Fruit fly (Drosophila melanogaster) whole organism, embryonic: ENCODE results near the gene CG33703.

Experiments
- CG10209 ChIP-seq: fragments of 200-800 bp; sonication (Bioruptor generic); optimal IDR thresholded peaks from 3 replicates; lab custom pipeline; 2017; ENCODE audit warnings: missing biosample characterization, mild to moderate bottlenecking, missing genetic modification characterization, missing genetic modification reagents
- CG10543 ChIP-seq: fragments of 200-800 bp; sonication (Bioruptor generic); optimal IDR thresholded peaks from 3 replicates; lab custom pipeline; 2017; ENCODE audit warnings: missing biosample characterization, mild to moderate bottlenecking, missing genetic modification characterization, moderate library complexity
- CG11696 ChIP-seq: fragments of 200-800 bp; sonication (Bioruptor generic); IDR thresholded peaks from 2 replicates; pipeline ENCODE4 v1.3.6; 2022; ENCODE audit warnings: missing biosample characterization, missing genetic modification characterization
- CG12744 ChIP-seq: fragments of 200-800 bp; sonication (Bioruptor generic); optimal IDR thresholded peaks from 2 replicates; lab custom pipeline; 2016; ENCODE audit warnings: missing biosample characterization, missing genetic modification characterization
- CG12769 ChIP-seq: fragments of 200-800 bp; sonication (Bioruptor generic); optimal IDR thresholded peaks from 2 replicates; lab custom pipeline; 2019; ENCODE audit warnings: missing biosample characterization, mild to moderate bottlenecking, missing genetic modification characterization, moderate library complexity
- CG17328 ChIP-seq: fragments of 200-800 bp; sonication (Bioruptor generic); IDR thresholded peaks from 2 replicates; pipeline ENCODE4 v1.3.6; 2022; ENCODE audit warnings: missing biosample characterization, missing genetic modification characterization
- CG17568 ChIP-seq: fragments of 200-800 bp; sonication (Bioruptor generic); optimal IDR thresholded peaks from 2 replicates; lab custom pipeline; 2018; ENCODE audit warnings: missing biosample characterization, mild to moderate bottlenecking, missing genetic modification characterization, moderate library complexity
- CG18262 ChIP-seq: fragments of 200-800 bp; optimal IDR thresholded peaks from 3 replicates; lab custom pipeline; 2019; ENCODE audit warnings: missing biosample characterization, mild to moderate bottlenecking, missing genetic modification characterization, moderate library complexity
- CG1832 ChIP-seq: fragments of 200-800 bp; sonication (Bioruptor generic); optimal IDR thresholded peaks from 2 replicates; lab custom pipeline; 2017; ENCODE audit warnings: missing biosample characterization, mild to moderate bottlenecking, missing genetic modification characterization, inconsistent platforms
- CG3281 ChIP-seq: fragments of 200-800 bp; sonication (Bioruptor generic); optimal IDR thresholded peaks from 3 replicates; lab custom pipeline; 2017; ENCODE audit warnings: missing biosample characterization, mild to moderate bottlenecking, missing genetic modification characterization
- CG34422 ChIP-seq: fragments of 200-800 bp; sonication (Bioruptor generic); IDR thresholded peaks from 3 replicates; pipeline ENCODE4 v1.3.6; 2022; ENCODE audit warnings: missing biosample characterization, missing genetic modification characterization
- CG43689 ChIP-seq: fragments of 200-800 bp; sonication (Bioruptor generic); IDR thresholded peaks from 2 replicates; pipeline ENCODE4 v1.3.6; 2022; ENCODE audit warnings: missing biosample characterization, missing genetic modification characterization
- CG4617 ChIP-seq: fragments of 200-800 bp; sonication (Bioruptor generic); optimal IDR thresholded peaks from 3 replicates; lab custom pipeline; 2016; ENCODE audit warnings: missing biosample characterization, missing genetic modification characterization, borderline replicate concordance
- CG4730 ChIP-seq: fragments of 200-800 bp; sonication (Bioruptor generic); IDR thresholded peaks from 2 replicates; pipeline ENCODE4 v1.3.6; 2022; ENCODE audit warnings: missing biosample characterization, missing genetic modification characterization
- CG7372 ChIP-seq: fragments of 200-800 bp; sonication (Bioruptor generic); IDR thresholded peaks from 2 replicates; pipeline ENCODE4 v1.3.6; 2022; ENCODE audit warnings: missing biosample characterization, missing genetic modification characterization
- CrebB ChIP-seq: fragments of 200-800 bp; sonication (Bioruptor generic); optimal IDR thresholded peaks from 3 replicates; lab custom pipeline; 2018; ENCODE audit warnings: missing biosample characterization, mild to moderate bottlenecking, missing genetic modification characterization
- Drgx ChIP-seq: fragments of 200-800 bp; sonication (Bioruptor generic); IDR thresholded peaks from 2 replicates; pipeline ENCODE4 v1.3.6; 2022; ENCODE audit warnings: missing biosample characterization, missing genetic modification characterization
- ERR ChIP-seq: fragments of 200-800 bp; sonication (Bioruptor generic); optimal IDR thresholded peaks from 2 replicates; lab custom pipeline; 2016; ENCODE audit warnings: missing biosample characterization, missing genetic modification characterization
- HmgD ChIP-seq: fragments of 200-800 bp; sonication (Bioruptor generic); optimal IDR thresholded peaks from 3 replicates; lab custom pipeline; 2016; ENCODE audit warnings: missing biosample characterization, missing genetic modification characterization
- Hsf ChIP-seq: fragments of 200-800 bp; sonication (Bioruptor generic); optimal IDR thresholded peaks from 3 replicates; lab custom pipeline; 2016; ENCODE audit warnings: missing biosample characterization, missing genetic modification characterization
- Lim3 ChIP-seq: fragments of 200-800 bp; sonication (Bioruptor generic); IDR thresholded peaks from 2 replicates; pipeline ENCODE4 v1.3.6; 2022; ENCODE audit warnings: missing biosample characterization, missing genetic modification characterization
- Meics ChIP-seq: fragments of 200-800 bp; sonication (Bioruptor generic); optimal IDR thresholded peaks from 2 replicates; lab custom pipeline; 2017; ENCODE audit warnings: missing biosample characterization, mild to moderate bottlenecking, missing genetic modification characterization
- NC2β ChIP-seq: fragments of 200-800 bp; sonication (Bioruptor generic); optimal IDR thresholded peaks from 2 replicates; lab custom pipeline; 2016; ENCODE audit warnings: missing biosample characterization, missing genetic modification characterization
- NFAT ChIP-seq: fragments of 200-800 bp; sonication (Bioruptor generic); IDR thresholded peaks from 2 replicates; pipeline ENCODE4 v1.3.6; 2022; ENCODE audit warnings: missing biosample characterization, missing genetic modification characterization
- Optix ChIP-seq: fragments of 200-800 bp; sonication (Bioruptor generic); IDR thresholded peaks from 3 replicates; pipeline ENCODE4 v1.3.6; 2022; ENCODE audit warnings: missing biosample characterization, missing genetic modification characterization
- Rfx ChIP-seq: fragments of 200-800 bp; sonication (Bioruptor generic); IDR thresholded peaks from 2 replicates; pipeline ENCODE4 v1.3.6; 2022; ENCODE audit warnings: missing biosample characterization, missing genetic modification characterization
- Usf ChIP-seq: fragments of 200-800 bp; sonication (Bioruptor generic); optimal IDR thresholded peaks from 2 replicates; lab custom pipeline; 2017; ENCODE audit warnings: missing genotype, missing biosample characterization, missing genetic modification characterization
- Xrp1 ChIP-seq: fragments of 200-800 bp; sonication (Bioruptor generic); IDR thresholded peaks from 2 replicates; pipeline ENCODE4 v1.3.6; 2022; ENCODE audit warnings: missing biosample characterization, missing genetic modification characterization
- ab ChIP-seq: fragments of 200-800 bp; sonication (Bioruptor generic); optimal IDR thresholded peaks from 2 replicates; lab custom pipeline; 2016; ENCODE audit warnings: missing biosample characterization, missing genetic modification characterization
- abd-A ChIP-seq: fragments of 200-800 bp; sonication (Bioruptor generic); optimal IDR thresholded peaks from 3 replicates; lab custom pipeline; 2019; ENCODE audit warnings: missing biosample characterization, mild to moderate bottlenecking, missing genetic modification characterization, moderate library complexity
- ase ChIP-seq: fragments of 200-800 bp; sonication (Bioruptor generic); IDR thresholded peaks from 3 replicates; pipeline ENCODE4 v1.3.6; 2022; ENCODE audit warnings: missing biosample characterization, missing genetic modification characterization
- ash1 ChIP-seq: fragments of 200-800 bp; sonication (Bioruptor generic); optimal IDR thresholded peaks from 2 replicates; lab custom pipeline; 2018; ENCODE audit warnings: missing biosample characterization, mild to moderate bottlenecking, missing genetic modification characterization
- bowl ChIP-seq: fragments of 200-800 bp; sonication (Bioruptor generic); IDR thresholded peaks from 2 replicates; pipeline ENCODE4 v1.3.6; 2022; ENCODE audit warnings: missing biosample characterization, missing genetic modification characterization
- crc ChIP-seq: fragments of 200-800 bp; sonication (Bioruptor generic); optimal IDR thresholded peaks from 2 replicates; lab custom pipeline; 2016; ENCODE audit warnings: missing biosample characterization, missing genetic modification characterization
- dysf ChIP-seq: fragments of 200-800 bp; sonication (Bioruptor generic); IDR thresholded peaks from 3 replicates; pipeline ENCODE4 v1.3.6; 2022; ENCODE audit warnings: missing biosample characterization, missing genetic modification characterization
- fd102C ChIP-seq: fragments of 200-800 bp; sonication (Bioruptor generic); optimal IDR thresholded peaks from 2 replicates; lab custom pipeline; 2018; ENCODE audit warnings: missing biosample characterization, mild to moderate bottlenecking, missing genetic modification characterization, moderate library complexity
- fd3F ChIP-seq: fragments of 200-800 bp; sonication (Bioruptor generic); optimal IDR thresholded peaks from 2 replicates; lab custom pipeline; 2018; ENCODE audit warnings: missing biosample characterization, mild to moderate bottlenecking, missing genetic modification characterization, moderate library complexity
- grau ChIP-seq: fragments of 200-800 bp; optimal IDR thresholded peaks from 3 replicates; lab custom pipeline; 2019; ENCODE audit warnings: missing biosample characterization, mild to moderate bottlenecking, missing genetic modification characterization, moderate library complexity
- h ChIP-seq: fragments of >200 bp; optimal IDR thresholded peaks from 2 replicates; lab custom pipeline; 2017
- ham ChIP-seq: fragments of 200-800 bp; sonication (Bioruptor generic); IDR thresholded peaks from 2 replicates; pipeline ENCODE4 v1.3.6; 2022; ENCODE audit warnings: missing biosample characterization, missing genetic modification characterization
- hbn ChIP-seq: fragments of 200-800 bp; sonication (Bioruptor generic); IDR thresholded peaks from 2 replicates; pipeline ENCODE4 v1.3.6; 2022; ENCODE audit warnings: missing biosample characterization, missing genetic modification characterization; ENCODE audit not compliant: partially characterized antibody
- inv ChIP-seq: fragments of 200-800 bp; sonication (Bioruptor generic); IDR thresholded peaks from 2 replicates; pipeline ENCODE4 v1.3.6; 2022; ENCODE audit warnings: missing biosample characterization, missing genetic modification characterization; ENCODE audit not compliant: partially characterized antibody
- nerfin-2 ChIP-seq: fragments of 200-800 bp; sonication (Bioruptor generic); IDR thresholded peaks from 2 replicates; pipeline ENCODE4 v1.3.6; 2022; ENCODE audit warnings: missing biosample characterization, missing genetic modification characterization; ENCODE audit not compliant: partially characterized antibody
- otp ChIP-seq: fragments of 200-800 bp; sonication (Bioruptor generic); IDR thresholded peaks from 3 replicates; pipeline ENCODE4, ENCODE4 v1.3.6; 2022; ENCODE audit warnings: missing biosample characterization, missing genetic modification characterization
- phol ChIP-seq: fragments of 200-800 bp; sonication (Bioruptor generic); optimal IDR thresholded peaks from 3 replicates; lab custom pipeline; 2018; ENCODE audit warnings: missing biosample characterization, mild to moderate bottlenecking, missing genetic modification characterization, moderate library complexity
- ro ChIP-seq: fragments of 200-800 bp; sonication (Bioruptor generic); IDR thresholded peaks from 2 replicates; pipeline ENCODE4 v1.3.6; 2022; ENCODE audit warnings: missing biosample characterization, missing genetic modification characterization
- salm ChIP-seq: fragments of 200-800 bp; sonication (Bioruptor generic); optimal IDR thresholded peaks from 2 replicates; lab custom pipeline; 2018; ENCODE audit warnings: missing biosample characterization, mild to moderate bottlenecking, missing genetic modification characterization
- sens ChIP-seq: fragments of 200-800 bp; sonication (Bioruptor generic); peaks from one replicate; lab custom pipeline; 2016; ENCODE audit warnings: missing biosample characterization, missing genetic modification characterization
- sqz ChIP-seq: fragments of 200-800 bp; sonication (Bioruptor generic); optimal IDR thresholded peaks from 3 replicates; lab custom pipeline; 2018; ENCODE audit warnings: missing biosample characterization, mild to moderate bottlenecking, missing genetic modification characterization
- tup ChIP-seq: fragments of 200-800 bp; sonication (Bioruptor generic); optimal IDR thresholded peaks from 2 replicates; lab custom pipeline; 2016; ENCODE audit warnings: missing biosample characterization, mild to moderate bottlenecking, missing genetic modification characterization, moderate library complexity

CG33703 gene

dm6 chr3L:9556666-9557065 is 44.2 kb upstream of the CG33703 start (continued):
- TF ChIP-seq CG12744 (GFP tag; lab: Kevin White, UChicago) (no peak), Xrp1 (no peak), CG43689 (GFP tag; lab: Robert Waterston, UW) (no peak), crc (no peak), bowl (no peak), CG18262 (tag; lab: Kevin White, UChicago) (no peak), CrebB (tag; lab: Kevin White, UChicago) (no peak), CG10543 (GFP tag; lab: Kevin White, UChicago) (peak; percentile 50), CG12769 (peak; percentile 84), CG11696 (GFP tag; lab: Robert Waterston, UW) (no peak), hbn (GFP tag; lab: Robert Waterston, UW) (no peak), Optix (no peak), otp (GFP tag; lab: Robert Waterston, UW) (no peak), Lim3 (GFP tag; lab: Robert Waterston, UW) (no peak), ase (no peak), Hsf (GFP tag; lab: Kevin White, UChicago) (no peak), ERR (GFP tag; lab: Kevin White, UChicago) (no peak), HmgD (no peak), CG7372 (peak; percentile 30; the same call in 1 of the 2 replicates), NC2β (GFP tag; lab: Kevin White, UChicago) (no peak), phol (tag; lab: Kevin White, UChicago) (no peak), Rfx (0 out of 2 replicates have a peak, but pooled peaks have one; percentile 26), NFAT (GFP tag; lab: Robert Waterston, UW) (0 out of 2 replicates have a peak, but pooled peaks have one; percentile 16), inv (GFP tag; lab: Robert Waterston, UW) (no peak), abd-A (tag; lab: Kevin White, UChicago) (peak; percentile 20), CG17328 (GFP tag; lab: Robert Waterston, UW) (no peak), CG4617 (GFP tag; lab: Kevin White, UChicago) (no peak), Usf (no peak), CG10209 (no peak), ham (GFP tag; lab: Robert Waterston, UW) (no peak), CG17568 (GFP tag; lab: Kevin White, UChicago) (no peak)
- TF ChIP-seq, all 482 proteins: peak for 10

- TF ChIP-seq tup (GFP tag; lab: Kevin White, UChicago) (no peak), CG4730 (GFP tag; lab: Robert Waterston, UW) (no peak), sens (GFP tag; lab: Kevin White, UChicago) (peak; percentile 51), CG1832 (GFP tag; lab: Kevin White, UChicago) (no peak), Drgx (peak; percentile 36; the same call in 1 of the 2 replicates), fd102C (GFP tag; lab: Kevin White, UChicago) (no peak)
These were observed 42.5 kb upstream of the CG33703 start for dm6 chr3L:9555004-9555403.

dm6 chr3L:9552190-9552809 is 39.8 kb upstream of the CG33703 start:
- peak; percentile 3 for TF ChIP-seq CG18262 (tag; lab: Kevin White, UChicago)
- no peak for TF ChIP-seq sqz (GFP tag; lab: Kevin White, UChicago)
- TF ChIP-seq nerfin-2 (GFP tag; lab: Robert Waterston, UW), result no peak
- TF ChIP-seq ro (GFP tag; lab: Robert Waterston, UW), result no peak
- no peak for TF ChIP-seq ab (GFP tag; lab: Kevin White, UChicago)
- TF ChIP-seq phol (tag; lab: Kevin White, UChicago), result peak; percentile 0
- TF ChIP-seq dysf (GFP tag; lab: Robert Waterston, UW), result peak; percentile 58; the same call in 2 of the 3 replicates
- TF ChIP-seq fd3F (GFP tag; lab: Kevin White, UChicago), result no peak
- TF ChIP-seq ash1 (GFP tag; lab: Kevin White, UChicago), result no peak
- no peak for TF ChIP-seq Meics (GFP tag; lab: Kevin White, UChicago)
- TF ChIP-seq Rfx, result peak; percentile 50
- TF ChIP-seq grau (tag; lab: Kevin White, UChicago), result peak; percentile 74
- TF ChIP-seq CG34422 (GFP tag; lab: Robert Waterston, UW), result 0 out of 3 replicates have a peak, but pooled peaks have one; percentile 40
- TF ChIP-seq h (lab: Kevin White, UChicago), result no peak
- TF ChIP-seq CG3281 (GFP tag; lab: Kevin White, UChicago), result peak; percentile 32
- TF ChIP-seq salm (tag; lab: Kevin White, UChicago), result no peak
